Fruit fly (Drosophila melanogaster) whole organism, prepupa: ENCODE measurements around the gene Pgant6.

Experiments used
- CG1621 ChIP-seq: fragments of 200-800 bp; sonication (Bioruptor generic); optimal IDR thresholded peaks from 3 replicates; lab custom pipeline; 2018; ENCODE audit warnings: missing biosample characterization, mild to moderate bottlenecking, missing genetic modification characterization
- Gug ChIP-seq: fragments of 200-800 bp; sonication (Bioruptor generic); IDR thresholded peaks from 2 replicates; pipeline ENCODE4 v1.3.6; 2022; ENCODE audit warnings: missing biosample characterization, missing genetic modification characterization
- Hr38 ChIP-seq: sonication (Bioruptor generic); optimal IDR thresholded peaks from 2 replicates; lab custom pipeline; 2016; ENCODE audit warnings: missing biosample characterization, missing genetic modification characterization
- eg ChIP-seq: fragments of 200-800 bp; sonication (Bioruptor generic); IDR thresholded peaks from 3 replicates; pipeline ENCODE4 v1.3.6; 2022; ENCODE audit warnings: missing biosample characterization, missing genetic modification characterization
- svp ChIP-seq: fragments of 200-800 bp; sonication (Bioruptor generic); peaks from one replicate; lab custom pipeline; 2016; ENCODE audit warnings: missing biosample characterization, missing genetic modification characterization

dm6 chr3L:2799110-2799618 lies 17.1 kb downstream of the Pgant6 start:
- TF ChIP-seq svp (GFP tag; lab: Kevin White, UChicago) (peak; percentile 95), Gug (GFP tag; lab: Robert Waterston, UW) (no peak), Hr38 (GFP tag; lab: Kevin White, UChicago) (no peak), eg (GFP tag; lab: Robert Waterston, UW) (peak; percentile 71), CG1621 (peak; percentile 50)
